Worm (Caenorhabditis elegans): ENCODE data around the gene sec-15.

DNA sequence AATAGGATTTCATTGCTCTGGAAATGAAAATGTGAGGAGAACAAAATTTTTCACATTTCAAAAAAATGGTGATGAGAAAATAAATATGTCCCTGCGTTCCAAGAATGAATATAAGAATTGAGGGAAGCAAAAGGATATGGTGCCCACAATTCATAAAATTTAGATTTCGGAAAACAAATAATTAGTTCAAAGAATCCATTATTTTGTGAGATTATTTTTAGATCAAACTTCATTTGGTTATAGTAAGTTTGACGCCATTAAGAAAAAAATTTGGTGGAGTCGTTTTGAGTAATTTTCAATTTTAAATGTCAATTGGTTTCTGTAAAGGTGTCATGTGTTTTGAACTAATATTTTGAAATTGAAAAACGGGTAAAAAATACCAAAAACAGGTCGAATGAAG, 35.2 kb downstream of the sec-15 start:
- no peak for TF ChIP-seq pha-4 (tag; optimal IDR thresholded peaks at IDR 0.05)
- TF ChIP-seq lsy-2 (tag; optimal IDR thresholded peaks at IDR 0.05), result no peak
- no peak for TF ChIP-seq snpc-4 (tag; optimal IDR thresholded peaks at IDR 0.05)
- TF ChIP-seq ces-1 (GFP tag; optimal IDR thresholded peaks at IDR 0.05), result no peak
- no peak for TF ChIP-seq mab-5 (tag; optimal IDR thresholded peaks at IDR 0.05)
- no peak for TF ChIP-seq ztf-11 (tag; optimal IDR thresholded peaks at IDR 0.05)
- no peak for TF ChIP-seq unc-62 (GFP tag; optimal IDR thresholded peaks at IDR 0.05)
